Worm (Caenorhabditis elegans): ENCODE results near the gene Y44F5A.1.

- no peak for TF ChIP-seq ama-1 (optimal IDR thresholded peaks at IDR 0.05)
- TF ChIP-seq B0310.2 (tag; optimal IDR thresholded peaks at IDR 0.05) = no peak
- no peak for TF ChIP-seq hmg-4 (GFP tag; optimal IDR thresholded peaks at IDR 0.05)
- no peak for TF ChIP-seq F13C5.2 (tag; optimal IDR thresholded peaks at IDR 0.05)
- TF ChIP-seq tra-4 (tag; optimal IDR thresholded peaks at IDR 0.05) = no peak
- TF ChIP-seq tbx-37 (GFP tag; conservative IDR thresholded peaks at IDR 0.05) = no peak
- TF ChIP-seq flt-1 (GFP tag; IDR thresholded peaks at IDR 0.05) = no peak
- TF ChIP-seq scrt-1 (GFP tag; IDR thresholded peaks at IDR 0.05) = no peak
- no peak for TF ChIP-seq ceh-36 (tag; optimal IDR thresholded peaks at IDR 0.05)
These were observed 46.8 kb upstream of the Y44F5A.1 start, which contains the start of the genes nth-1 and R10E4.7 for ce11 chrIII:4294153-4294862.
